Worm (Caenorhabditis elegans): ENCODE measurements around the gene sri-61.

Gene sri-61

DNA sequence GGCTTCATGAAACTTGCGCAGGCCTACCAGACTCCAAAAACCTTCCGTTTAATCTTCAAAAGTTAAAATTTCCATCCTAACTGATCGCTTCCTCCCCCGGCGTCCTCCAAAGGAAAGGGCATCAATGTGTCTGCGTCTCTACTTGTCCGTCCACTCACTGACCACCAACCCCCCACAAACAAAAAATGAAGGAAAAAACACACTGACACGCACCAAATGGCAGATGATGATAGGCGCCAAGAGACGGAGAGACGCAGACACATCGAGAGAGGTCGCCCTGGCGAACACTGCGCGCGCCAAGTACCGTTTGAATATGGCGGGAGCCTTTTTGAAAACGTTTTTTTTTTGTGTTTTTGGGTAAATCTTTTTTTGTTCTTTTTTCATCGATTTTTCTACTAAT, 34.6 kb upstream of the sri-61 start (continued):
- no peak for TF ChIP-seq zfp-2 (tag; optimal IDR thresholded peaks at IDR 0.05)
- no peak for TF ChIP-seq F26F4.8 (GFP tag; conservative IDR thresholded peaks at IDR 0.05)
- no peak for TF ChIP-seq nhr-11 (tag; optimal IDR thresholded peaks at IDR 0.05)
- TF ChIP-seq spr-1 (tag; optimal IDR thresholded peaks at IDR 0.05): no peak
- TF ChIP-seq mes-2 (tag; optimal IDR thresholded peaks at IDR 0.05; ENCODE audit: poor library complexity, severe bottlenecking): peak; percentile 59
- no peak for TF ChIP-seq daf-19 (GFP tag; conservative IDR thresholded peaks at IDR 0.05)
- peak; percentile 21 for TF ChIP-seq hlh-11 (tag; optimal IDR thresholded peaks at IDR 0.05)
- TF ChIP-seq duxl-1 (tag; optimal IDR thresholded peaks at IDR 0.05; ENCODE audit: poor library complexity): peak; percentile 84
- no peak for TF ChIP-seq nhr-28 (tag; optimal IDR thresholded peaks at IDR 0.05)
- TF ChIP-seq nhr-41 (GFP tag; IDR thresholded peaks at IDR 0.05): no peak
- TF ChIP-seq nhr-6 (tag; optimal IDR thresholded peaks at IDR 0.05): peak; percentile 26
- peak; percentile 72 for TF ChIP-seq hmg-1.1 (GFP tag; IDR thresholded peaks at IDR 0.05)
- TF ChIP-seq ceh-44 (GFP tag; IDR thresholded peaks at IDR 0.05): no peak
- no peak for TF ChIP-seq fkh-10 (GFP tag; optimal IDR thresholded peaks at IDR 0.05)
- TF ChIP-seq nhr-237 (tag; optimal IDR thresholded peaks at IDR 0.05): no peak
- TF ChIP-seq nhr-10 (tag; optimal IDR thresholded peaks at IDR 0.05): no peak
- no peak for TF ChIP-seq egl-27 (tag; optimal IDR thresholded peaks at IDR 0.05)
- TF ChIP-seq ztf-7 (tag; optimal IDR thresholded peaks at IDR 0.05): no peak
- 0 out of 2 replicates have a peak, but pooled peaks have one; percentile 7 for TF ChIP-seq egl-43 (GFP tag; IDR thresholded peaks at IDR 0.05)
- no peak for TF ChIP-seq skn-1 (tag; optimal IDR thresholded peaks at IDR 0.05)
- TF ChIP-seq F49E8.2 (tag; optimal IDR thresholded peaks at IDR 0.05; ENCODE audit: borderline replicate concordance): no peak
- no peak for TF ChIP-seq dpl-1 (GFP tag; optimal IDR thresholded peaks at IDR 0.05)
- no peak for TF ChIP-seq ceh-62 (tag; optimal IDR thresholded peaks at IDR 0.05)
- TF ChIP-seq zag-1 (tag; optimal IDR thresholded peaks at IDR 0.05): no peak
- TF ChIP-seq F37D6.2 (tag; optimal IDR thresholded peaks at IDR 0.05): no peak
- peak; percentile 15 for TF ChIP-seq nhr-25 (tag; optimal IDR thresholded peaks at IDR 0.05; ENCODE audit: borderline replicate concordance, insufficient read depth)
- TF ChIP-seq mep-1 (tag; optimal IDR thresholded peaks at IDR 0.05): peak; percentile 64
- no peak for TF ChIP-seq T26A8.4 (GFP tag; IDR thresholded peaks at IDR 0.05)
- peak in 1 of 2 experiments; percentile 47 for TF ChIP-seq unc-62 (GFP tag; optimal IDR thresholded peaks at IDR 0.05 in 1 of 2)
- TF ChIP-seq unc-62 (tag; optimal IDR thresholded peaks at IDR 0.05): no peak

ce11 chrII:2734266-2734665, 34.1 kb upstream of the sri-61 start:
- TF ChIP-seq arid-1 (GFP tag; conservative IDR thresholded peaks at IDR 0.05) (no peak), madf-5 (GFP tag; IDR thresholded peaks at IDR 0.05) (no peak), zip-2 (tag; optimal IDR thresholded peaks at IDR 0.05) (no peak), daf-16 (GFP tag; optimal IDR thresholded peaks at IDR 0.05) (no peak), daf-16 (tag; optimal IDR thresholded peaks at IDR 0.05) (no peak), cey-2 (tag; optimal IDR thresholded peaks at IDR 0.05; ENCODE audit: borderline replicate concordance, insufficient read depth) (no peak), lin-39 (tag; optimal IDR thresholded peaks at IDR 0.05) (no peak), nhr-77 (tag; optimal IDR thresholded peaks at IDR 0.05) (no peak), ama-1 (optimal IDR thresholded peaks at IDR 0.05) (no peak), unc-39 (tag; optimal IDR thresholded peaks at IDR 0.05) (no peak), daf-19 (GFP tag; conservative IDR thresholded peaks at IDR 0.05) (no peak), F26F4.8 (GFP tag; conservative IDR thresholded peaks at IDR 0.05) (no peak), ceh-32 (tag; optimal IDR thresholded peaks at IDR 0.05; ENCODE audit: poor library complexity) (no peak), spr-1 (tag; optimal IDR thresholded peaks at IDR 0.05) (no peak), lin-29 (GFP tag; IDR thresholded peaks at IDR 0.05) (no peak), gei-8 (GFP tag; optimal IDR thresholded peaks at IDR 0.05) (no peak), nhr-42 (GFP tag; IDR thresholded peaks at IDR 0.05) (no peak), mes-2 (tag; optimal IDR thresholded peaks at IDR 0.05; ENCODE audit: poor library complexity, severe bottlenecking) (no peak), skn-1 (tag; optimal IDR thresholded peaks at IDR 0.05) (no peak), lim-7 (GFP tag; IDR thresholded peaks at IDR 0.05) (no peak)

Measured in whole organism, L4 larva.